Worm (Caenorhabditis elegans) whole organism, young adult: ENCODE results near the gene sqv-3.

Experiments used
- B0035.1 ChIP-seq: sonication (generic microtip); optimal IDR thresholded peaks from 2 replicates; lab custom pipeline; 2016; ENCODE audit warnings: missing genetic modification characterization, mild to moderate bottlenecking, missing compliant biosample characterization, missing genotype, missing genetic modification reagents
- B0336.3 ChIP-seq: fragments of 200-800 bp; sonication (Bioruptor generic); IDR thresholded peaks from 2 replicates; pipeline ENCODE4 v1.3.6; 2022; ENCODE audit warnings: missing genetic modification characterization, missing compliant biosample characterization
- C06A6.2 ChIP-seq: fragments of 200-800 bp; sonication (Bioruptor generic); conservative IDR thresholded peaks from 2 replicates; pipeline ENCODE4 v1.3.6; 2022; ENCODE audit warnings: missing genetic modification characterization, missing compliant biosample characterization
- F23B12.7 ChIP-seq: sonication (generic microtip); optimal IDR thresholded peaks from 2 replicates; lab custom pipeline; 2017; ENCODE audit warnings: missing genetic modification characterization, mild to moderate bottlenecking, missing compliant biosample characterization, antibody characterized with exemption, moderate library complexity; ENCODE audit not compliant: insufficient read depth
- F37B4.10 ChIP-seq: fragments of 200-800 bp; sonication (Bioruptor generic); IDR thresholded peaks from 2 replicates; pipeline ENCODE4 v1.3.6; 2022; ENCODE audit warnings: missing genetic modification characterization, missing compliant biosample characterization
- K11D2.4 ChIP-seq: fragments of 200-800 bp; sonication (Bioruptor generic); IDR thresholded peaks from 2 replicates; pipeline ENCODE4 v1.3.6; 2022; ENCODE audit warnings: missing genetic modification reagents, missing genetic modification characterization, missing compliant biosample characterization
- Y53G8AR.9 ChIP-seq: fragments of 200-800 bp; sonication (Bioruptor generic); conservative IDR thresholded peaks from 2 replicates; pipeline ENCODE4 v1.3.6; 2022; ENCODE audit warnings: missing genetic modification reagents, missing genetic modification characterization, missing compliant biosample characterization
- akir-1 ChIP-seq: fragments of 200-800 bp; sonication (Bioruptor generic); optimal IDR thresholded peaks from 2 replicates; lab custom pipeline; 2018; ENCODE audit warnings: mild to moderate bottlenecking, missing genetic modification characterization, moderate library complexity, missing compliant biosample characterization
- aptf-2 ChIP-seq: fragments of 200-800 bp; sonication (Bioruptor generic); conservative IDR thresholded peaks from 2 replicates; pipeline ENCODE4 v1.3.6; 2022; ENCODE audit warnings: missing genetic modification reagents, missing genetic modification characterization, missing compliant biosample characterization
- aptf-3 ChIP-seq: fragments of 200-800 bp; sonication (Bioruptor generic); IDR thresholded peaks from 2 replicates; pipeline ENCODE4 v1.3.6; 2022; ENCODE audit warnings: missing genetic modification characterization, missing compliant biosample characterization
- attf-5 ChIP-seq: fragments of 200-800 bp; sonication (Bioruptor generic); optimal IDR thresholded peaks from 2 replicates; lab custom pipeline; 2018; ENCODE audit warnings: mild to moderate bottlenecking, missing genetic modification characterization, missing compliant biosample characterization
- bed-2 ChIP-seq: fragments of 200-800 bp; sonication (Bioruptor generic); IDR thresholded peaks from 2 replicates; pipeline ENCODE4 v1.3.6; 2022; ENCODE audit warnings: missing genetic modification reagents, missing genetic modification characterization, missing compliant biosample characterization
- cebp-1 ChIP-seq, 2 experiments: fragments of 200-800 bp in 1 of 2; sonication (Bioruptor generic) in 1 of 2; sonication (generic microtip) in 1 of 2; IDR thresholded peaks in 1 of 2; optimal IDR thresholded peaks in 1 of 2; 2 replicates each; pipeline versions ENCODE4 v1.3.6 to Lab custom; 2017 to 2022; ENCODE audit warnings: missing compliant biosample characterization in 2 of 2, missing genetic modification characterization in 2 of 2, mild to moderate bottlenecking in 1 of 2, missing genetic modification reagents in 1 of 2, moderate library complexity in 1 of 2
- ceh-27 ChIP-seq: fragments of 200-800 bp; sonication (Bioruptor generic); optimal IDR thresholded peaks from 2 replicates; lab custom pipeline; 2018; ENCODE audit warnings: mild to moderate bottlenecking, missing genetic modification characterization, moderate library complexity, missing compliant biosample characterization
- ceh-40 ChIP-seq: fragments of 200-800 bp; sonication (Bioruptor generic); IDR thresholded peaks from 2 replicates; pipeline ENCODE4 v1.3.6; 2022; ENCODE audit warnings: missing genetic modification characterization, missing compliant biosample characterization
- chd-7 ChIP-seq: sonication (generic microtip); optimal IDR thresholded peaks from 2 replicates; lab custom pipeline; 2016; ENCODE audit warnings: mild to moderate bottlenecking, missing genetic modification characterization, moderate library complexity, missing compliant biosample characterization
- die-1 ChIP-seq: sonication (generic microtip); optimal IDR thresholded peaks from 2 replicates; lab custom pipeline; 2016; ENCODE audit warnings: missing genotype, mild to moderate bottlenecking, missing genetic modification characterization, missing compliant biosample characterization
- egl-18 ChIP-seq: fragments of 200-800 bp; sonication (Bioruptor generic); IDR thresholded peaks from 2 replicates; pipeline ENCODE4 v1.3.6; 2022; ENCODE audit warnings: missing genetic modification reagents, missing genetic modification characterization, missing compliant biosample characterization
- hlh-26 ChIP-seq: fragments of 200-800 bp; sonication (Bioruptor generic); conservative IDR thresholded peaks from 2 replicates; pipeline ENCODE4 v1.3.6; 2022; ENCODE audit warnings: missing genetic modification reagents, missing genetic modification characterization, missing compliant biosample characterization
- hmg-1.2 ChIP-seq: fragments of 200-800 bp; sonication (Bioruptor generic); IDR thresholded peaks from 2 replicates; pipeline ENCODE4 v1.3.6; 2022; ENCODE audit warnings: missing genetic modification reagents, missing genetic modification characterization, missing compliant biosample characterization
- hrde-1 ChIP-seq: sonication (generic microtip); optimal IDR thresholded peaks from 2 replicates; lab custom pipeline; 2016; ENCODE audit warnings: missing genetic modification characterization, mild to moderate bottlenecking, missing compliant biosample characterization, moderate library complexity, missing genotype, missing genetic modification reagents, borderline replicate concordance
- hsf-1 ChIP-seq: fragments of 200-800 bp; sonication (Bioruptor generic); IDR thresholded peaks from 2 replicates; pipeline ENCODE4 v1.3.6; 2022; ENCODE audit warnings: missing genetic modification reagents, missing genetic modification characterization, missing compliant biosample characterization
- lag-1 ChIP-seq: fragments of 200-800 bp; sonication (Bioruptor generic); IDR thresholded peaks from 2 replicates; pipeline ENCODE4 v1.3.6; 2022; ENCODE audit warnings: missing genetic modification reagents, missing genetic modification characterization, missing compliant biosample characterization
- let-607 ChIP-seq, 2 experiments: fragments of 200-800 bp in 1 of 2; sonication (Bioruptor generic) in 1 of 2; sonication (generic microtip) in 1 of 2; optimal IDR thresholded peaks; 2 replicates each; lab custom pipeline; 2016 to 2018; ENCODE audit warnings: mild to moderate bottlenecking in 2 of 2, missing compliant biosample characterization in 2 of 2, missing genetic modification characterization in 2 of 2, moderate library complexity in 2 of 2, missing genotype in 1 of 2
- lin-40 ChIP-seq: sonication (generic microtip); optimal IDR thresholded peaks from 2 replicates; lab custom pipeline; 2016; ENCODE audit warnings: missing genetic modification characterization, mild to moderate bottlenecking, missing compliant biosample characterization, missing genotype, missing genetic modification reagents
- mcd-1 ChIP-seq: fragments of 200-800 bp; sonication (Bioruptor generic); IDR thresholded peaks from 2 replicates; pipeline ENCODE4 v1.3.6; 2022; ENCODE audit warnings: missing genetic modification reagents, missing genetic modification characterization, missing compliant biosample characterization
- mel-28 ChIP-seq: sonication (generic microtip); optimal IDR thresholded peaks from 2 replicates; lab custom pipeline; 2016; ENCODE audit warnings: borderline replicate concordance, mild to moderate bottlenecking, missing genetic modification characterization, missing compliant biosample characterization
- nfya-1 ChIP-seq: sonication (generic microtip); optimal IDR thresholded peaks from 2 replicates; lab custom pipeline; 2017; ENCODE audit warnings: antibody characterized with exemption, missing compliant biosample characterization, missing genetic modification characterization, borderline replicate concordance; ENCODE audit not compliant: insufficient read depth
- nfyb-1 ChIP-seq: fragments of 200-800 bp; sonication (Bioruptor generic); IDR thresholded peaks from 2 replicates; pipeline ENCODE4 v1.3.6; 2022; ENCODE audit warnings: missing genetic modification reagents, missing genetic modification characterization, missing compliant biosample characterization
- nhr-179 ChIP-seq: sonication (generic microtip); optimal IDR thresholded peaks from 2 replicates; lab custom pipeline; 2016; ENCODE audit warnings: mild to moderate bottlenecking, missing genetic modification characterization, missing compliant biosample characterization
- pha-4 ChIP-seq: fragments of 150-350 bp; sonication (generic microtip); optimal IDR thresholded peaks from 2 replicates; lab custom pipeline; 2014; ENCODE audit warnings: missing biosample characterization, missing genetic modification reagents, missing genetic modification characterization
- rcor-1 ChIP-seq: fragments of 200-800 bp; sonication (Bioruptor generic); IDR thresholded peaks from 2 replicates; pipeline ENCODE4 v1.3.6; 2022; ENCODE audit warnings: missing genetic modification reagents, missing genetic modification characterization, missing compliant biosample characterization
- repo-1 ChIP-seq: sonication (generic microtip); optimal IDR thresholded peaks from 2 replicates; lab custom pipeline; 2017; ENCODE audit warnings: mild to moderate bottlenecking, missing genetic modification characterization, missing compliant biosample characterization
- sdz-38 ChIP-seq: sonication (generic microtip); optimal IDR thresholded peaks from 2 replicates; lab custom pipeline; 2016; ENCODE audit warnings: missing genotype, missing genetic modification characterization, missing compliant biosample characterization
- snpc-1.1 ChIP-seq: sonication (generic microtip); optimal IDR thresholded peaks from 2 replicates; lab custom pipeline; 2017; ENCODE audit warnings: missing genetic modification characterization, mild to moderate bottlenecking, missing compliant biosample characterization, antibody characterized with exemption, moderate library complexity, missing genotype, missing genetic modification reagents; ENCODE audit not compliant: insufficient read depth
- snpc-4 ChIP-seq, 5 experiments: fragments of 150-350 bp in 1 of 5; sonication (generic microtip) in 4 of 5; optimal IDR thresholded peaks; 2 replicates each; lab custom pipeline; 2014 to 2018; ENCODE audit warnings: missing genetic modification characterization in 5 of 5, missing biosample characterization in 3 of 5, antibody characterized with exemption in 2 of 5, mild to moderate bottlenecking in 2 of 5, missing compliant biosample characterization in 2 of 5, missing genotype in 2 of 5, moderate library complexity in 2 of 5, missing genetic modification reagents in 1 of 5
- tbp1 ChIP-seq: fragments of 200-800 bp; sonication (Bioruptor generic); optimal IDR thresholded peaks from 2 replicates; lab custom pipeline; 2018; ENCODE audit warnings: mild to moderate bottlenecking, missing genetic modification characterization, missing compliant biosample characterization
- tlf-1 ChIP-seq: fragments of 200-800 bp; sonication (Bioruptor generic); optimal IDR thresholded peaks from 2 replicates; lab custom pipeline; 2018; ENCODE audit warnings: mild to moderate bottlenecking, missing genetic modification characterization, missing compliant biosample characterization
- zim-3 ChIP-seq: sonication (generic microtip); optimal IDR thresholded peaks from 2 replicates; lab custom pipeline; 2017; ENCODE audit warnings: mild to moderate bottlenecking, missing genetic modification characterization, moderate library complexity, missing compliant biosample characterization
- ztf-18 ChIP-seq: sonication (generic microtip); optimal IDR thresholded peaks from 2 replicates; lab custom pipeline; 2016; ENCODE audit warnings: missing genotype, mild to moderate bottlenecking, missing genetic modification characterization, missing compliant biosample characterization
- ztf-22 ChIP-seq: fragments of 200-800 bp; sonication (Bioruptor generic); optimal IDR thresholded peaks from 2 replicates; lab custom pipeline; 2018; ENCODE audit warnings: mild to moderate bottlenecking, missing genetic modification characterization, moderate library complexity, missing compliant biosample characterization
- ztf-25 ChIP-seq: fragments of 200-800 bp; sonication (Bioruptor generic); IDR thresholded peaks from 2 replicates; pipeline ENCODE4 v1.3.6; 2022; ENCODE audit warnings: missing genetic modification reagents, missing genetic modification characterization, missing compliant biosample characterization
- ztf-26 ChIP-seq: sonication (generic microtip); optimal IDR thresholded peaks from 2 replicates; lab custom pipeline; 2017; ENCODE audit warnings: missing genetic modification characterization, missing compliant biosample characterization

Gene sqv-3

ce11 chrIII:9826005-9826404 lies 45.9 kb upstream of the sqv-3 start (continued):
- TF ChIP-seq K11D2.4 (GFP tag; lab: Robert Waterston, UW) (peak; percentile 67; the same call in 1 of the 2 replicates), ztf-26 (no peak), hsf-1 (GFP tag; lab: Robert Waterston, UW) (no peak), let-607 (tag; optimal IDR thresholded peaks at IDR 0.05; lab: Kevin White, UChicago) (peak; percentile 22 to 26), B0336.3 (GFP tag; lab: Robert Waterston, UW) (no peak), chd-7 (tag; lab: Kevin White, UChicago) (peak; percentile 18), C06A6.2 (GFP tag; lab: Robert Waterston, UW) (no peak), pha-4 (tag; lab: Kevin White, UChicago) (no peak), akir-1 (GFP tag; lab: Kevin White, UChicago) (no peak), ztf-18 (tag; lab: Kevin White, UChicago) (no peak), cebp-1 (GFP tag; IDR thresholded peaks at IDR 0.05; lab: Robert Waterston, UW) (peak; percentile 66), cebp-1 (tag; optimal IDR thresholded peaks at IDR 0.05; lab: Kevin White, UChicago) (peak; percentile 61), B0035.1 (tag; lab: Kevin White, UChicago) (no peak), attf-5 (peak; percentile 73), lin-40 (tag; lab: Kevin White, UChicago) (peak; percentile 39), tbp1 (GFP tag; lab: Kevin White, UChicago) (peak; percentile 56), snpc-4 (GFP tag; optimal IDR thresholded peaks at IDR 0.05; lab: Kevin White, UChicago) (peak; percentile 11), snpc-4 (tag; optimal IDR thresholded peaks at IDR 0.05; lab: Kevin White, UChicago) (peak in 1 of 4 experiments; percentile 41), Y53G8AR.9 (peak; percentile 66), hrde-1 (tag; lab: Kevin White, UChicago) (no peak), tlf-1 (GFP tag; lab: Kevin White, UChicago) (peak; percentile 30), hlh-26 (no peak), nfyb-1 (GFP tag; lab: Robert Waterston, UW) (peak; percentile 55; the same call in 1 of the 2 replicates), ceh-27 (no peak)

ce11 chrIII:9825073-9825828 lies 45.1 kb upstream of the sqv-3 start, which contains the start of gene ZK632.9:
TSS of gene ZK632.9 (minus strand) at chrIII:9825432.
- TF ChIP-seq hmg-1.2 = peak; percentile 27
- no peak for TF ChIP-seq sdz-38 (tag; lab: Kevin White, UChicago)
- TF ChIP-seq K11D2.4 (GFP tag; lab: Robert Waterston, UW) = no peak
- no peak for TF ChIP-seq rcor-1 (GFP tag; lab: Robert Waterston, UW)
- no peak for TF ChIP-seq ceh-40 (GFP tag; lab: Robert Waterston, UW)
- TF ChIP-seq lag-1 (GFP tag; lab: Robert Waterston, UW) = no peak
- TF ChIP-seq nfya-1 = no peak
- TF ChIP-seq ztf-18 (tag; lab: Kevin White, UChicago) = no peak
- no peak for TF ChIP-seq F23B12.7 (tag; lab: Kevin White, UChicago)
- no peak for TF ChIP-seq nhr-179 (tag; lab: Kevin White, UChicago)
- no peak for TF ChIP-seq ztf-22
- peak in 1 of 2 experiments; percentile 30 for TF ChIP-seq let-607 (tag; optimal IDR thresholded peaks at IDR 0.05; lab: Kevin White, UChicago)
- TF ChIP-seq nfyb-1 (GFP tag; lab: Robert Waterston, UW) = no peak
- no peak for TF ChIP-seq zim-3 (tag; lab: Kevin White, UChicago)
- TF ChIP-seq ztf-25 (GFP tag; lab: Robert Waterston, UW) = no peak
- no peak for TF ChIP-seq aptf-3
- no peak for TF ChIP-seq die-1
- TF ChIP-seq mcd-1 = no peak; the same call in 1 of the 2 replicates
- no peak for TF ChIP-seq snpc-1.1 (tag; lab: Kevin White, UChicago)
- no peak for TF ChIP-seq bed-2 (GFP tag; lab: Robert Waterston, UW)
- no peak for TF ChIP-seq ceh-27
- no peak for TF ChIP-seq repo-1
- TF ChIP-seq aptf-2 (GFP tag; lab: Robert Waterston, UW) = no peak
- TF ChIP-seq F37B4.10 (GFP tag; lab: Robert Waterston, UW) = no peak
- no peak for TF ChIP-seq mel-28 (tag; lab: Kevin White, UChicago)
- TF ChIP-seq egl-18 (GFP tag; lab: Robert Waterston, UW) = no peak
- TF ChIP-seq tlf-1 (GFP tag; lab: Kevin White, UChicago) = no peak
